Fruit fly (Drosophila melanogaster) whole organism, embryonic: ENCODE data around the gene CG10562.

ENCODE experiments used
- BEAF-32 ChIP-seq: fragments of 200-800 bp; sonication (Bioruptor generic); optimal IDR thresholded peaks from 3 replicates; lab custom pipeline; 2017; ENCODE audit warnings: missing biosample characterization, missing genetic modification characterization, mild to moderate bottlenecking, moderate library complexity, missing genetic modification reagents
- Bgb ChIP-seq: fragments of 200-800 bp; sonication (Bioruptor generic); IDR thresholded peaks from 2 replicates; pipeline ENCODE4 v1.3.6; 2022; ENCODE audit warnings: missing biosample characterization, missing genetic modification characterization; ENCODE audit not compliant: partially characterized antibody
- CG10209 ChIP-seq: fragments of 200-800 bp; sonication (Bioruptor generic); optimal IDR thresholded peaks from 3 replicates; lab custom pipeline; 2017; ENCODE audit warnings: missing biosample characterization, mild to moderate bottlenecking, missing genetic modification characterization, missing genetic modification reagents
- CG10959 ChIP-seq: fragments of 200-800 bp; sonication (Bioruptor generic); IDR thresholded peaks from 2 replicates; pipeline ENCODE4 v1.3.6; 2022; ENCODE audit warnings: missing biosample characterization, missing genetic modification characterization
- CG11085 ChIP-seq: fragments of 200-800 bp; sonication (Bioruptor generic); IDR thresholded peaks from 2 replicates; pipeline ENCODE4 v1.3.6; 2022; ENCODE audit warnings: missing biosample characterization, missing genetic modification characterization
- CG11723 ChIP-seq: fragments of 200-800 bp; sonication (Bioruptor generic); optimal IDR thresholded peaks from 2 replicates; lab custom pipeline; 2017; ENCODE audit warnings: missing biosample characterization, mild to moderate bottlenecking, missing genetic modification characterization
- CG14050 ChIP-seq: fragments of 200-800 bp; sonication (Bioruptor generic); IDR thresholded peaks from 3 replicates; pipeline ENCODE4 v1.3.6; 2022; ENCODE audit warnings: missing biosample characterization, missing genetic modification characterization
- CG1529 ChIP-seq: fragments of 200-800 bp; sonication (Bioruptor generic); optimal IDR thresholded peaks from 3 replicates; lab custom pipeline; 2018; ENCODE audit warnings: missing biosample characterization, missing genetic modification characterization
- CG1647 ChIP-seq: fragments of 200-800 bp; sonication (Bioruptor generic); optimal IDR thresholded peaks from 3 replicates; lab custom pipeline; 2016; ENCODE audit warnings: missing biosample characterization, missing genetic modification characterization
- CG17802 ChIP-seq: fragments of 200-800 bp; sonication (Bioruptor generic); optimal IDR thresholded peaks from 2 replicates; lab custom pipeline; 2018; ENCODE audit warnings: missing biosample characterization, mild to moderate bottlenecking, missing genetic modification characterization, moderate library complexity
- CG2116 ChIP-seq: fragments of 200-800 bp; sonication (Bioruptor generic); optimal IDR thresholded peaks from 3 replicates; lab custom pipeline; 2018; ENCODE audit warnings: missing biosample characterization, mild to moderate bottlenecking, missing genetic modification characterization
- CG3163 ChIP-seq: fragments of 200-800 bp; sonication (Bioruptor generic); optimal IDR thresholded peaks from 3 replicates; lab custom pipeline; 2016; ENCODE audit warnings: missing biosample characterization, missing genetic modification characterization
- CG34224 ChIP-seq: fragments of 200-800 bp; sonication (Bioruptor generic); IDR thresholded peaks from 3 replicates; pipeline ENCODE4 v1.3.6; 2022; ENCODE audit warnings: missing biosample characterization, missing genetic modification characterization; ENCODE audit not compliant: partially characterized antibody
- CG34376 ChIP-seq: fragments of 200-800 bp; sonication (Bioruptor generic); optimal IDR thresholded peaks from 2 replicates; lab custom pipeline; 2018; ENCODE audit warnings: missing biosample characterization, mild to moderate bottlenecking, missing genetic modification characterization
- CG3838 ChIP-seq: fragments of 200-800 bp; sonication (Bioruptor generic); optimal IDR thresholded peaks from 3 replicates; lab custom pipeline; 2016; ENCODE audit warnings: missing biosample characterization, missing genetic modification characterization
- CG4820 ChIP-seq: fragments of 200-800 bp; sonication (Bioruptor generic); optimal IDR thresholded peaks from 3 replicates; lab custom pipeline; 2016; ENCODE audit warnings: missing biosample characterization, missing genetic modification characterization
- CG6765 ChIP-seq: fragments of 200-800 bp; sonication (Bioruptor generic); optimal IDR thresholded peaks from 3 replicates; lab custom pipeline; 2017; ENCODE audit warnings: missing biosample characterization, mild to moderate bottlenecking, missing genetic modification characterization
- CG7372 ChIP-seq: fragments of 200-800 bp; sonication (Bioruptor generic); IDR thresholded peaks from 2 replicates; pipeline ENCODE4 v1.3.6; 2022; ENCODE audit warnings: missing biosample characterization, missing genetic modification characterization
- CG8388 ChIP-seq: fragments of 200-800 bp; sonication (Bioruptor generic); optimal IDR thresholded peaks from 2 replicates; lab custom pipeline; 2019; ENCODE audit warnings: missing biosample characterization, mild to moderate bottlenecking, missing genetic modification characterization, moderate library complexity
- CG9797 ChIP-seq: fragments of 200-800 bp; sonication (Bioruptor generic); optimal IDR thresholded peaks from 3 replicates; lab custom pipeline; 2018; ENCODE audit warnings: missing biosample characterization, mild to moderate bottlenecking, missing genetic modification characterization
- Camta ChIP-seq: fragments of 200-800 bp; sonication (Bioruptor generic); optimal IDR thresholded peaks from 2 replicates; lab custom pipeline; 2016; ENCODE audit warnings: missing biosample characterization, missing genetic modification characterization
- Chrac-16 ChIP-seq: fragments of 200-800 bp; sonication (Bioruptor generic); optimal IDR thresholded peaks from 3 replicates; lab custom pipeline; 2016; ENCODE audit warnings: missing biosample characterization, missing genetic modification characterization
- Deaf1 ChIP-seq: fragments of 200-800 bp; optimal IDR thresholded peaks from 3 replicates; lab custom pipeline; 2019; ENCODE audit warnings: missing biosample characterization, mild to moderate bottlenecking, missing genetic modification characterization, moderate library complexity
- Dp ChIP-seq: fragments of 200-800 bp; sonication (Bioruptor generic); optimal IDR thresholded peaks from 2 replicates; lab custom pipeline; 2018; ENCODE audit warnings: missing biosample characterization, mild to moderate bottlenecking, missing genetic modification characterization, moderate library complexity
- E2f2 ChIP-seq: fragments of 200-800 bp; sonication (Bioruptor generic); IDR thresholded peaks from 2 replicates; pipeline ENCODE4 v1.3.6; 2022; ENCODE audit warnings: missing biosample characterization, missing genetic modification characterization
- Elba2 ChIP-seq: fragments of 200-800 bp; sonication (Bioruptor generic); optimal IDR thresholded peaks from 3 replicates; lab custom pipeline; 2016; ENCODE audit warnings: missing biosample characterization, missing genetic modification characterization
- Hmr ChIP-seq: fragments of 200-800 bp; sonication (Bioruptor generic); optimal IDR thresholded peaks from 3 replicates; lab custom pipeline; 2017; ENCODE audit warnings: mild to moderate bottlenecking, missing biosample characterization, missing genetic modification reagents, missing genetic modification characterization
- Hr51 ChIP-seq, 2 experiments: fragments of 200-800 bp; sonication (Bioruptor generic); optimal IDR thresholded peaks; 2 replicates in 1 of 2; 3 replicates in 1 of 2; lab custom pipeline; 2016 to 2018; ENCODE audit warnings: missing biosample characterization in 2 of 2, missing genetic modification characterization in 2 of 2, mild to moderate bottlenecking in 1 of 2, moderate library complexity in 1 of 2
- Jarid2 ChIP-seq: fragments of 200-800 bp; sonication (Bioruptor generic); optimal IDR thresholded peaks from 3 replicates; lab custom pipeline; 2017; ENCODE audit warnings: mild to moderate bottlenecking, missing biosample characterization, missing genetic modification reagents, missing genetic modification characterization
- NC2β ChIP-seq: fragments of 200-800 bp; sonication (Bioruptor generic); optimal IDR thresholded peaks from 2 replicates; lab custom pipeline; 2016; ENCODE audit warnings: missing biosample characterization, missing genetic modification characterization
- NK7.1 ChIP-seq: fragments of 200-800 bp; sonication (Bioruptor generic); optimal IDR thresholded peaks from 3 replicates; lab custom pipeline; 2016; ENCODE audit warnings: missing biosample characterization, missing genetic modification characterization
- Opbp ChIP-seq: fragments of 200-800 bp; sonication (Bioruptor generic); IDR thresholded peaks from 3 replicates; pipeline ENCODE4 v1.3.6; 2022; ENCODE audit warnings: missing biosample characterization, missing genetic modification characterization; ENCODE audit not compliant: partially characterized antibody
- Spps ChIP-seq: fragments of 200-800 bp; sonication (Bioruptor generic); optimal IDR thresholded peaks from 2 replicates; lab custom pipeline; 2018; ENCODE audit warnings: missing biosample characterization, mild to moderate bottlenecking, missing genetic modification characterization
- Stat92E ChIP-seq, 3 experiments: fragments of >200 bp in 2 of 3; fragments of 200-800 bp in 1 of 3; sonication (Bioruptor generic) in 1 of 3; optimal IDR thresholded peaks; 2 replicates each; lab custom pipeline; 2017 to 2019; ENCODE audit warnings: missing biosample characterization in 3 of 3, missing genetic modification characterization in 3 of 3, mild to moderate bottlenecking in 1 of 3, moderate library complexity in 1 of 3
- bowl ChIP-seq: fragments of 200-800 bp; sonication (Bioruptor generic); IDR thresholded peaks from 2 replicates; pipeline ENCODE4 v1.3.6; 2022; ENCODE audit warnings: missing biosample characterization, missing genetic modification characterization
- dimm ChIP-seq: fragments of 200-800 bp; sonication (Bioruptor generic); IDR thresholded peaks from 2 replicates; pipeline ENCODE4 v1.3.6; 2022; ENCODE audit warnings: missing biosample characterization, missing genetic modification characterization
- en ChIP-seq: fragments of 200-800 bp; sonication (Bioruptor generic); optimal IDR thresholded peaks from 2 replicates; lab custom pipeline; 2016; ENCODE audit warnings: missing biosample characterization, missing genetic modification characterization
- fd64A ChIP-seq: fragments of 200-800 bp; sonication (Bioruptor generic); optimal IDR thresholded peaks from 3 replicates; lab custom pipeline; 2018; ENCODE audit warnings: missing biosample characterization, mild to moderate bottlenecking, missing genetic modification characterization
- fd96Cb ChIP-seq: fragments of 200-800 bp; sonication (Bioruptor generic); optimal IDR thresholded peaks from 2 replicates; lab custom pipeline; 2018; ENCODE audit warnings: missing biosample characterization, mild to moderate bottlenecking, missing genetic modification characterization, moderate library complexity
- gsb-n ChIP-seq: fragments of 200-800 bp; sonication (Bioruptor generic); optimal IDR thresholded peaks from 3 replicates; lab custom pipeline; 2018; ENCODE audit warnings: missing biosample characterization, mild to moderate bottlenecking, missing genetic modification characterization
- kay ChIP-seq: fragments of 200-800 bp; sonication (Bioruptor generic); optimal IDR thresholded peaks from 2 replicates; lab custom pipeline; 2016; ENCODE audit warnings: missing biosample characterization, missing genetic modification characterization
- luna ChIP-seq: fragments of 200-800 bp; sonication (Bioruptor generic); optimal IDR thresholded peaks from 2 replicates; lab custom pipeline; 2016; ENCODE audit warnings: missing biosample characterization, missing genetic modification characterization
- odd ChIP-seq: fragments of 200-800 bp; sonication (Bioruptor generic); optimal IDR thresholded peaks from 2 replicates; lab custom pipeline; 2017; ENCODE audit warnings: missing biosample characterization, mild to moderate bottlenecking, missing genetic modification characterization
- pho ChIP-seq: fragments of 200-800 bp; sonication (Bioruptor generic); optimal IDR thresholded peaks from 2 replicates; lab custom pipeline; 2016; ENCODE audit warnings: missing biosample characterization, missing genetic modification characterization
- sd ChIP-seq: fragments of 200-800 bp; sonication (Bioruptor generic); optimal IDR thresholded peaks from 3 replicates; lab custom pipeline; 2018; ENCODE audit warnings: missing biosample characterization, mild to moderate bottlenecking, missing genetic modification characterization, moderate library complexity
- tgo ChIP-seq: fragments of 200-800 bp; sonication (Bioruptor generic); IDR thresholded peaks from 3 replicates; pipeline ENCODE4 v1.3.6; 2022; ENCODE audit warnings: missing biosample characterization, missing genetic modification characterization
- trem ChIP-seq: fragments of 200-800 bp; optimal IDR thresholded peaks from 3 replicates; lab custom pipeline; 2019; ENCODE audit warnings: missing biosample characterization, mild to moderate bottlenecking, missing genetic modification characterization, moderate library complexity
- twi ChIP-seq: fragments of 200-800 bp; optimal IDR thresholded peaks from 2 replicates; lab custom pipeline; 2019; ENCODE audit warnings: missing biosample characterization, mild to moderate bottlenecking, missing genetic modification characterization, moderate library complexity
- zen2 ChIP-seq: fragments of 200-800 bp; sonication (Bioruptor generic); IDR thresholded peaks from 3 replicates; pipeline ENCODE4 v1.3.6; 2022; ENCODE audit warnings: missing biosample characterization, missing genetic modification characterization; ENCODE audit not compliant: partially characterized antibody
- zf30C ChIP-seq: fragments of 200-800 bp; sonication (Bioruptor generic); optimal IDR thresholded peaks from 3 replicates; lab custom pipeline; 2018; ENCODE audit warnings: missing biosample characterization, mild to moderate bottlenecking, missing genetic modification characterization
- zfh1 ChIP-seq: fragments of 200-800 bp; sonication (Bioruptor generic); IDR thresholded peaks from 3 replicates; pipeline ENCODE4 v1.3.6; 2022; ENCODE audit warnings: missing biosample characterization, missing genetic modification characterization

The CG10562 gene

dm6 chr3R:25275276-25275675, 47.3 kb downstream of the CG10562 start (continued):
- no peak for TF ChIP-seq CG17802 (tag; lab: Kevin White, UChicago)
- no peak for TF ChIP-seq Bgb (GFP tag; lab: Robert Waterston, UW)
- TF ChIP-seq dimm (GFP tag; lab: Robert Waterston, UW): no peak
- no peak for TF ChIP-seq CG10209
- TF ChIP-seq CG1647: no peak
- no peak for TF ChIP-seq NC2β (GFP tag; lab: Kevin White, UChicago)
- no peak for TF ChIP-seq tgo (GFP tag; lab: Robert Waterston, UW)
- no peak for TF ChIP-seq CG1529 (GFP tag; lab: Kevin White, UChicago)
- TF ChIP-seq Dp (GFP tag; lab: Kevin White, UChicago): no peak
- TF ChIP-seq Camta: no peak
- TF ChIP-seq bowl (GFP tag; lab: Robert Waterston, UW): no peak
- TF ChIP-seq E2f2 (GFP tag; lab: Robert Waterston, UW): no peak
- no peak for TF ChIP-seq CG3163 (GFP tag; lab: Kevin White, UChicago)
- no peak for TF ChIP-seq zen2
- no peak for TF ChIP-seq CG14050 (GFP tag; lab: Robert Waterston, UW)
- TF ChIP-seq CG10959 (GFP tag; lab: Robert Waterston, UW): no peak
- TF ChIP-seq Hmr: peak; percentile 75
- no peak for TF ChIP-seq CG11085 (GFP tag; lab: Robert Waterston, UW)
- no peak for TF ChIP-seq CG34224 (GFP tag; lab: Robert Waterston, UW)
- no peak for TF ChIP-seq BEAF-32 (GFP tag; lab: Kevin White, UChicago)
- no peak for TF ChIP-seq luna
- TF ChIP-seq Elba2 (GFP tag; lab: Kevin White, UChicago): no peak
- TF ChIP-seq fd64A (GFP tag; lab: Kevin White, UChicago): no peak
- TF ChIP-seq CG8388 (GFP tag; lab: Kevin White, UChicago): no peak
- TF ChIP-seq CG11723 (GFP tag; lab: Kevin White, UChicago): no peak
- no peak for TF ChIP-seq Deaf1 (tag; lab: Kevin White, UChicago)
- no peak for TF ChIP-seq en (GFP tag; lab: Kevin White, UChicago)
- no peak for TF ChIP-seq kay
- TF ChIP-seq CG9797 (GFP tag; lab: Kevin White, UChicago): no peak
- no peak for TF ChIP-seq CG4820 (GFP tag; lab: Kevin White, UChicago)
- no peak for TF ChIP-seq zf30C
- peak; percentile 47 for TF ChIP-seq CG34376
- TF ChIP-seq trem: no peak
- TF ChIP-seq pho (GFP tag; lab: Kevin White, UChicago): no peak
- TF ChIP-seq zfh1: no peak
- TF ChIP-seq odd: peak; percentile 61
- TF ChIP-seq NK7.1 (GFP tag; lab: Kevin White, UChicago): no peak
- TF ChIP-seq CG3838 (GFP tag; lab: Kevin White, UChicago): no peak
- TF ChIP-seq Opbp: no peak
- no peak for TF ChIP-seq fd96Cb (tag; lab: Kevin White, UChicago)
- TF ChIP-seq Hr51 (GFP tag; optimal IDR thresholded peaks at IDR 0.05; lab: Kevin White, UChicago): no peak
- no peak for TF ChIP-seq Chrac-16 (GFP tag; lab: Kevin White, UChicago)
- no peak for TF ChIP-seq gsb-n
- TF ChIP-seq Spps (tag; lab: Kevin White, UChicago): no peak
- no peak for TF ChIP-seq Stat92E (GFP tag; optimal IDR thresholded peaks at IDR 0.05; lab: Kevin White, UChicago)
- no peak for TF ChIP-seq Jarid2 (GFP tag; lab: Kevin White, UChicago)
- TF ChIP-seq twi (tag; lab: Kevin White, UChicago): no peak
- TF ChIP-seq sd: no peak
- peak; percentile 59 for TF ChIP-seq CG7372 (GFP tag; lab: Robert Waterston, UW)
- TF ChIP-seq CG6765 (GFP tag; lab: Kevin White, UChicago): peak; percentile 68
- no peak for TF ChIP-seq CG2116 (GFP tag; lab: Kevin White, UChicago)
